Fruit fly (Drosophila melanogaster): Measurements from ENCODE around the gene CG15728.

DNA sequence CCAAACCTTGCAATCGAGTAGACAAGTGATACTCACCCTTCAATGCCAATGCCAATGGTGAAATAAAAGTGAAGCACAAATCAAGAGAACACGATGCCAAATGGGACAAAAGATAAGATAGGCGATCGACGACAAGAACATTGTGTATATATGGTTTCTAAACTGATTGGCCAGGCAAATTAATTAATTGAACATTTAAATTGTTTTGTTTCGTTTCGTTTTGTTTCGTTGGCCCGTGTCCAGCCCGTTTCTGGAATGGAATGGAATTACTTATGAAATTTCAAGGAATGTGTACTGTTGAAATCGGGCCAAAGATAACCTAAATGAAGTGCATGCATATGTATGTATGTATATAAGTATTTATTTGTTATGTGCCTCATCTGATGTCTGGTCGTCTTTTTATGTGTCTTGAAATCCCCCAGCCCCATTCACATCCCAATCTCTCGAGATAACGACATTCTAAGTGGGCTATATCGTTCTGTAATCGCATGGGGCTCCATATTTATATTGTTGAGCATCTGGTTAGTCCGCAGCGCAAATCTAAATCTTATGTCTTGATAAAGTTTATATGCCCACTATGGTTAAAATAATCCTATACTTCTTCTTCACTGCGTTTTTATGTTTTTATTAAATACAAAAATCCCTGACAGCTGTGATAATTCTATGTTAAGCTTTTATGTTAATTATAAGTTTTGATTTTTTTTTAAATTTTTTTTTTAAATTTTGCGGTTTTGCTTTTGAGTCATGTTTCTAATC is 51.9 kb downstream of the CG15728 start:
- TF ChIP-seq Dfd (GFP tag; optimal IDR thresholded peaks at IDR 0.05) (no peak), Dif (GFP tag; optimal IDR thresholded peaks at IDR 0.05; ENCODE audit: partially characterized antibody) (no peak), foxo (GFP tag; optimal IDR thresholded peaks at IDR 0.05) (no peak)
